Worm (Caenorhabditis elegans) whole organism, young adult: ENCODE measurements around the gene srw-6.
A peak's percentile ranks its signal among the peaks of the same experiment; 100 is the strongest.

ENCODE experiments used
- B0261.1 ChIP-seq: sonication (generic microtip); optimal IDR thresholded peaks from 2 replicates; lab custom pipeline; 2016; ENCODE audit warnings: mild to moderate bottlenecking, missing genetic modification characterization, moderate library complexity, missing compliant biosample characterization
- C17E4.6 ChIP-seq: fragments of 200-800 bp; sonication (Bioruptor generic); IDR thresholded peaks from 2 replicates; pipeline ENCODE4 v1.3.6; 2022; ENCODE audit warnings: missing genetic modification reagents, missing genetic modification characterization, missing compliant biosample characterization
- F37B4.10 ChIP-seq: fragments of 200-800 bp; sonication (Bioruptor generic); IDR thresholded peaks from 2 replicates; pipeline ENCODE4 v1.3.6; 2022; ENCODE audit warnings: missing genetic modification characterization, missing compliant biosample characterization
- F52B5.7 ChIP-seq: sonication (generic microtip); optimal IDR thresholded peaks from 2 replicates; lab custom pipeline; 2016; ENCODE audit warnings: mild to moderate bottlenecking, missing genetic modification characterization, missing compliant biosample characterization
- F55B11.4 ChIP-seq: sonication (generic microtip); optimal IDR thresholded peaks from 2 replicates; lab custom pipeline; 2016; ENCODE audit warnings: missing compliant biosample characterization, missing genetic modification characterization, borderline replicate concordance; ENCODE audit not compliant: insufficient read depth
- K11D2.4 ChIP-seq: fragments of 200-800 bp; sonication (Bioruptor generic); IDR thresholded peaks from 2 replicates; pipeline ENCODE4 v1.3.6; 2022; ENCODE audit warnings: missing genetic modification reagents, missing genetic modification characterization, missing compliant biosample characterization
- Y56A3A.18 ChIP-seq: fragments of 200-800 bp; sonication (Bioruptor generic); IDR thresholded peaks from 2 replicates; pipeline ENCODE4 v1.3.6; 2022; ENCODE audit warnings: missing genetic modification reagents, missing genetic modification characterization, missing compliant biosample characterization
- Y67H2A.10 ChIP-seq: fragments of 200-800 bp; sonication (Bioruptor generic); conservative IDR thresholded peaks from 2 replicates; pipeline ENCODE4 v1.3.6; 2022; ENCODE audit warnings: missing genetic modification reagents, missing genetic modification characterization, missing compliant biosample characterization
- Y79H2A.3 ChIP-seq: fragments of 200-800 bp; sonication (Bioruptor generic); conservative IDR thresholded peaks from 2 replicates; pipeline ENCODE4 v1.3.6; 2022; ENCODE audit warnings: missing genetic modification reagents, missing genetic modification characterization, missing compliant biosample characterization
- akir-1 ChIP-seq: fragments of 200-800 bp; sonication (Bioruptor generic); optimal IDR thresholded peaks from 2 replicates; lab custom pipeline; 2018; ENCODE audit warnings: mild to moderate bottlenecking, missing genetic modification characterization, moderate library complexity, missing compliant biosample characterization
- ama-1 ChIP-seq, 3 experiments: fragments of 150-350 bp in 1 of 3; sonication (generic microtip) in 2 of 3; optimal IDR thresholded peaks; 2 replicates each; lab custom pipeline; 2014 to 2018; ENCODE audit warnings: missing biosample characterization in 2 of 3, missing genetic modification characterization in 2 of 3, missing genetic modification reagents in 2 of 3
- attf-5 ChIP-seq: fragments of 200-800 bp; sonication (Bioruptor generic); optimal IDR thresholded peaks from 2 replicates; lab custom pipeline; 2018; ENCODE audit warnings: mild to moderate bottlenecking, missing genetic modification characterization, missing compliant biosample characterization
- bed-1 ChIP-seq: fragments of 200-800 bp; sonication (Bioruptor generic); IDR thresholded peaks from 2 replicates; pipeline ENCODE4 v1.3.6; 2022; ENCODE audit warnings: missing genetic modification reagents, missing genetic modification characterization, missing compliant biosample characterization
- cebp-1 ChIP-seq, 2 experiments: fragments of 200-800 bp in 1 of 2; sonication (Bioruptor generic) in 1 of 2; sonication (generic microtip) in 1 of 2; IDR thresholded peaks in 1 of 2; optimal IDR thresholded peaks in 1 of 2; 2 replicates each; pipeline versions ENCODE4 v1.3.6 to Lab custom; 2017 to 2022; ENCODE audit warnings: missing compliant biosample characterization in 2 of 2, missing genetic modification characterization in 2 of 2, mild to moderate bottlenecking in 1 of 2, missing genetic modification reagents in 1 of 2, moderate library complexity in 1 of 2
- ceh-58 ChIP-seq: fragments of 200-800 bp; sonication (Bioruptor generic); IDR thresholded peaks from 2 replicates; pipeline ENCODE4 v1.3.6; 2022; ENCODE audit warnings: missing genetic modification characterization, missing compliant biosample characterization
- ceh-79 ChIP-seq: sonication (generic microtip); optimal IDR thresholded peaks from 2 replicates; lab custom pipeline; 2017; ENCODE audit warnings: mild to moderate bottlenecking, missing genetic modification characterization, missing compliant biosample characterization
- die-1 ChIP-seq: sonication (generic microtip); optimal IDR thresholded peaks from 2 replicates; lab custom pipeline; 2016; ENCODE audit warnings: missing genotype, mild to moderate bottlenecking, missing genetic modification characterization, missing compliant biosample characterization
- dox-1 ChIP-seq: fragments of 200-800 bp; sonication (Bioruptor generic); IDR thresholded peaks from 2 replicates; pipeline ENCODE4 v1.3.6; 2022; ENCODE audit warnings: missing genetic modification reagents, missing genetic modification characterization, missing compliant biosample characterization
- dpff-1 ChIP-seq: sonication (generic microtip); optimal IDR thresholded peaks from 2 replicates; lab custom pipeline; 2017; ENCODE audit warnings: mild to moderate bottlenecking, missing genetic modification characterization, missing compliant biosample characterization
- dpl-1 ChIP-seq: fragments of 150-350 bp; optimal IDR thresholded peaks from 2 replicates; lab custom pipeline; 2014; ENCODE audit warnings: missing biosample characterization, missing genetic modification reagents, missing genetic modification characterization
- egrh-3 ChIP-seq: fragments of 200-800 bp; sonication (Bioruptor generic); IDR thresholded peaks from 2 replicates; pipeline ENCODE4 v1.3.6; 2022; ENCODE audit warnings: missing genetic modification reagents, missing genetic modification characterization, missing compliant biosample characterization
- hsf-1 ChIP-seq: fragments of 200-800 bp; sonication (Bioruptor generic); IDR thresholded peaks from 2 replicates; pipeline ENCODE4 v1.3.6; 2022; ENCODE audit warnings: missing genetic modification reagents, missing genetic modification characterization, missing compliant biosample characterization
- lin-26 ChIP-seq: fragments of 200-800 bp; sonication (Bioruptor generic); IDR thresholded peaks from 2 replicates; pipeline ENCODE4 v1.3.6; 2022; ENCODE audit warnings: missing genetic modification reagents, missing genetic modification characterization, missing compliant biosample characterization
- lsl-1 ChIP-seq: fragments of 200-800 bp; sonication (Bioruptor generic); optimal IDR thresholded peaks from 2 replicates; lab custom pipeline; 2018; ENCODE audit warnings: mild to moderate bottlenecking, missing genetic modification characterization, moderate library complexity, missing compliant biosample characterization
- madf-3 ChIP-seq: fragments of 200-800 bp; sonication (Bioruptor generic); IDR thresholded peaks from 2 replicates; pipeline ENCODE4 v1.3.6; 2022; ENCODE audit warnings: missing genetic modification reagents, missing genetic modification characterization, missing compliant biosample characterization
- rcor-1 ChIP-seq: fragments of 200-800 bp; sonication (Bioruptor generic); IDR thresholded peaks from 2 replicates; pipeline ENCODE4 v1.3.6; 2022; ENCODE audit warnings: missing genetic modification reagents, missing genetic modification characterization, missing compliant biosample characterization
- repo-1 ChIP-seq: sonication (generic microtip); optimal IDR thresholded peaks from 2 replicates; lab custom pipeline; 2017; ENCODE audit warnings: mild to moderate bottlenecking, missing genetic modification characterization, missing compliant biosample characterization
- sea-2 ChIP-seq: fragments of 200-800 bp; sonication (Bioruptor generic); IDR thresholded peaks from 2 replicates; pipeline ENCODE4 v1.3.6; 2022; ENCODE audit warnings: missing genetic modification characterization, missing compliant biosample characterization
- snpc-1.1 ChIP-seq: sonication (generic microtip); optimal IDR thresholded peaks from 2 replicates; lab custom pipeline; 2017; ENCODE audit warnings: missing genetic modification characterization, mild to moderate bottlenecking, missing compliant biosample characterization, antibody characterized with exemption, moderate library complexity, missing genotype, missing genetic modification reagents; ENCODE audit not compliant: insufficient read depth
- snpc-4 ChIP-seq, 5 experiments: fragments of 150-350 bp in 1 of 5; sonication (generic microtip) in 4 of 5; optimal IDR thresholded peaks; 2 replicates each; lab custom pipeline; 2014 to 2018; ENCODE audit warnings: missing genetic modification characterization in 5 of 5, missing biosample characterization in 3 of 5, antibody characterized with exemption in 2 of 5, mild to moderate bottlenecking in 2 of 5, missing compliant biosample characterization in 2 of 5, missing genotype in 2 of 5, moderate library complexity in 2 of 5, missing genetic modification reagents in 1 of 5
- tlf-1 ChIP-seq: fragments of 200-800 bp; sonication (Bioruptor generic); optimal IDR thresholded peaks from 2 replicates; lab custom pipeline; 2018; ENCODE audit warnings: mild to moderate bottlenecking, missing genetic modification characterization, missing compliant biosample characterization
- zfh-2 ChIP-seq: fragments of 200-800 bp; sonication (Bioruptor generic); conservative IDR thresholded peaks from 2 replicates; pipeline ENCODE4 v1.3.6; 2022; ENCODE audit warnings: missing genetic modification reagents, missing genetic modification characterization, missing compliant biosample characterization
- zim-3 ChIP-seq: sonication (generic microtip); optimal IDR thresholded peaks from 2 replicates; lab custom pipeline; 2017; ENCODE audit warnings: mild to moderate bottlenecking, missing genetic modification characterization, moderate library complexity, missing compliant biosample characterization
- ztf-25 ChIP-seq: fragments of 200-800 bp; sonication (Bioruptor generic); IDR thresholded peaks from 2 replicates; pipeline ENCODE4 v1.3.6; 2022; ENCODE audit warnings: missing genetic modification reagents, missing genetic modification characterization, missing compliant biosample characterization
- ztf-26 ChIP-seq: sonication (generic microtip); optimal IDR thresholded peaks from 2 replicates; lab custom pipeline; 2017; ENCODE audit warnings: missing genetic modification characterization, missing compliant biosample characterization
- ztf-3 ChIP-seq: fragments of 200-800 bp; sonication (Bioruptor generic); optimal IDR thresholded peaks from 2 replicates; lab custom pipeline; 2018; ENCODE audit warnings: mild to moderate bottlenecking, missing genetic modification characterization, missing compliant biosample characterization
- ztf-6 ChIP-seq: fragments of 200-800 bp; sonication (Bioruptor generic); IDR thresholded peaks from 2 replicates; pipeline ENCODE4 v1.3.6; 2022; ENCODE audit warnings: missing genetic modification reagents, missing genetic modification characterization, missing compliant biosample characterization

Gene srw-6

DNA sequence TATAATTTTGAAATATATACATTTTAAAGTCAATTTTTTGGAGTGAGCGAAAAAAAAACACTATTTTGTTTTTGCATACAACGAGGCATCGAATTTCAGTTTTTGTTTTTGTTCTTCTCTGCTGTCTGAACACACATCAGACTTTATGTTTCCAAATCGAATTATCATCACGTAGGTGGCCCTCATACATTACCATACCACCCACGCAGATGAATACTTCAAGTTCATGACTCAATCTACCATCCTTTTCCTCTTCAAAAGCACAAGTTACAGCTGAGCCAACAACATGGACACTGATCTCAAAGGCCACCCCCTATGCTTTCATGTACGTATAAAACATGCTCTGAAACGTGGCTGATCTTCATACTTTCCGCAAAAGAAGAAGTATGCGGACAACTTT is 18.7 kb upstream of the srw-6 start, which contains the start of gene R08F11.7:
Gene R08F11.7, plus strand, starts transcription at position 301 of the 400 bp plus-strand sequence.
- no peak for TF ChIP-seq snpc-1.1 (tag; lab: Kevin White, UChicago)
- TF ChIP-seq, all 124 proteins: peak for 0

DNA sequence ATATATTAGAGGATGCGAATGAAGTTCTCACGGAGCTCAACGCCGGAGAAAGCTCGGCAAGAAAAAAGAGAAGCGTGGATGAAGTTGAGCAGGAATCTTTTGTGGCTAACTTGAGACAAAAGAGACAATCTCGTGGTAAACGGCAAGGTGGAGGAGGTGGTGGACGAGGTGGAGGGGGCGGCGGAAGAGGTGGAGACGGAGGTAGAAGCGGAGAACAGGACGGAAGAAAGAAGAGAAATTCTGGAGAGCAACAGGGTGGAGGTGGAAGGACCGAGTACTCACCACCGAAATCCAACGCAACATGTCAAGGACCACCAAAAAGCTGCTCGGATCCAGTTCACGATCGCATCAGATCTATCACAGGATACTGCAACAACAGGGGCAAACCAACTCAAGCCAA is 18.0 kb upstream of the srw-6 start:
- TF ChIP-seq ceh-79 (tag; lab: Kevin White, UChicago) (no peak), sea-2 (GFP tag; lab: Robert Waterston, UW) (no peak), ztf-6 (GFP tag; lab: Robert Waterston, UW) (no peak), zim-3 (tag; lab: Kevin White, UChicago) (no peak), C17E4.6 (GFP tag; lab: Robert Waterston, UW) (no peak), zfh-2 (GFP tag; lab: Robert Waterston, UW) (peak; percentile 61; the same call in 1 of the 2 replicates), tlf-1 (GFP tag; lab: Kevin White, UChicago) (no peak), akir-1 (GFP tag; lab: Kevin White, UChicago) (no peak), egrh-3 (GFP tag; lab: Robert Waterston, UW) (peak; percentile 37; the same call in 1 of the 2 replicates), F37B4.10 (GFP tag; lab: Robert Waterston, UW) (no peak), B0261.1 (tag; lab: Kevin White, UChicago) (no peak), ztf-3 (no peak), dox-1 (GFP tag; lab: Robert Waterston, UW) (no peak)

DNA sequence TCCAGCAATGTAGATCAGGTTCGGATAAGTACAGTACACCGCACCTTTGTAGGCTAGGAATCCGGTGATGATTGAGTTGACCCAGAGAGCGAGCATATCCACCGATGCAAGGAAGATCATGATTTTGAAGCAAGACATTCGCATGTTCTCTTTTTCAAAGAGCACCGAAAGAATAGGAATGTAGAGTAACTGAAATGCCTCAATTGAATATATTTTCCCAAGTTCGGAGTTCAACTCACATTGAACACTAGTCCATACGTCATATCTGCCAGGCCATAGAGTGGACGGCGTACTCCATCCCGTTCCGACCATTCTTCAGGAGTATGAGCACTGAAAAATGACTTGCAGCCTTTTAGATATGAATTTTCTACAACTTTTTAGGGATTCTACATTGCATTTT is 8.7 kb upstream of the srw-6 start:
- TF ChIP-seq dox-1 (GFP tag; lab: Robert Waterston, UW) (no peak), snpc-4 (GFP tag; optimal IDR thresholded peaks at IDR 0.05; lab: Kevin White, UChicago) (no peak), snpc-4 (tag; optimal IDR thresholded peaks at IDR 0.05; lab: Kevin White, UChicago) (no peak), egrh-3 (GFP tag; lab: Robert Waterston, UW) (no peak), attf-5 (GFP tag; lab: Kevin White, UChicago) (no peak), rcor-1 (no peak), ceh-58 (GFP tag; lab: Robert Waterston, UW) (no peak), dpff-1 (no peak), Y67H2A.10 (no peak), ceh-79 (tag; lab: Kevin White, UChicago) (no peak), lsl-1 (GFP tag; lab: Kevin White, UChicago) (no peak), F55B11.4 (tag; lab: Kevin White, UChicago) (no peak), hsf-1 (GFP tag; lab: Robert Waterston, UW) (no peak), lin-26 (no peak), cebp-1 (GFP tag; IDR thresholded peaks at IDR 0.05; lab: Robert Waterston, UW) (no peak), cebp-1 (tag; optimal IDR thresholded peaks at IDR 0.05; lab: Kevin White, UChicago) (no peak), B0261.1 (tag; lab: Kevin White, UChicago) (no peak)

DNA sequence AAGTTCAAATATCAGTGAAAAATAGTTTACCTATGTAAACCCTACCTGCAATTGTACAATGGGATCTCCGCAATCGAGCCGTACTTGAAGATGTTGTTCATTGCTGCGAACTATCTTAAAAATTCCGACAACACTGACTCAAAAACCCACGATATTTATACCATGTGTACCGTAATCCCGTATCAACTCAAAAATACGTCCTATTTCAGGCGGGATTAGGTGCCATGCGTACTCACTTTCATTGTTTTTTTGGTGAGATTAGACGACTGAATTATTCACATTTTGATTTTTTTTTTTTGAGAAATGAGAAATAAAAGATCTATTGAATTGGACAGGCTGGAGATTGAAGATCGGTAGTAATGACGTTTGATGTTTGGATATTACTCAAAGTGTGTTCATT is 8.1 kb upstream of the srw-6 start, which contains the start of gene srt-30:
Gene srt-30, minus strand, starts transcription at position 101 of the 400 bp plus-strand sequence.
- TF ChIP-seq repo-1 (no peak), ztf-25 (GFP tag; lab: Robert Waterston, UW) (no peak)
- TF ChIP-seq, all 124 proteins: peak for 0

DNA sequence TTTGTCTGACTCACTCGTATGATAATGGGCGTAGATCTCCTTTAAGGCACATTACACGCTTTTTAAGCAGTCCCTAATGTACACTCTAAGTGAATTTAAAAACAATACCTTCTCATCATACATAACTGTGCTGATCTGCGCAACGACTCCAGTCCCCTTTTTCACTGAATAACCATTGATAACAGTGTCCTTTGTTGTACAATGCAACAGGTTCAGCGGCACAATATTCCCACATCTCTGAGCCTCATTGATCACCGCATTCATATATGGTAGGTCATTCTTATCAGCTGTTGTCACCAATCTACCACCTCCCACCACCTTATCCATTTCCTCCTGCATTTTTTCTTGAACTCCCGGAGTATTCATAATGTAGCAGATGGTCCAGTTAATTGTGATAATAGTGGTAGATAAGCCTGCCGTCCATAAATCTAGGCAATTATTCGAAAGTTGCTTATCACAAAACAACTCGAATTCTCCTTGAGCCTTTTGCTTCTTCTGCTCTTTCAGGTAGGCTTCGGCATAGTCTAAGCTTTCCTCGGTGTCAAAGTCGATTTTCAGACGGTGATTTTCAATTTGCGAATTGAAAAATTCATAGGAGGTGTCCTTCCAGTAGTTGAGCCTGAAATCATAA is 6.5 kb upstream of the srw-6 start:
- TF ChIP-seq madf-3 (GFP tag; lab: Robert Waterston, UW) = no peak
- no peak for TF ChIP-seq bed-1 (GFP tag; lab: Robert Waterston, UW)
- no peak for TF ChIP-seq dpl-1 (GFP tag; lab: Kevin White, UChicago)
- TF ChIP-seq die-1 = no peak
- no peak for TF ChIP-seq Y56A3A.18 (GFP tag; lab: Robert Waterston, UW)
- no peak for TF ChIP-seq Y79H2A.3
- no peak for TF ChIP-seq K11D2.4
- TF ChIP-seq ama-1 (optimal IDR thresholded peaks at IDR 0.05; lab: Kevin White, UChicago) = no peak
- no peak for TF ChIP-seq ama-1 (GFP tag; optimal IDR thresholded peaks at IDR 0.05; lab: Kevin White, UChicago)
- no peak for TF ChIP-seq F52B5.7 (tag; lab: Kevin White, UChicago)
- TF ChIP-seq ztf-26 (tag; lab: Kevin White, UChicago) = no peak
- TF ChIP-seq zfh-2 (GFP tag; lab: Robert Waterston, UW) = no peak
- no peak for TF ChIP-seq sea-2 (GFP tag; lab: Robert Waterston, UW)
